Fruit fly (Drosophila melanogaster) whole organism, embryonic: ENCODE measurements around the gene Npc2g.

Experiments
- Ada2b ChIP-seq: fragments of 200-800 bp; sonication (Bioruptor generic); IDR thresholded peaks from 2 replicates; pipeline ENCODE4 v1.3.6; 2022; ENCODE audit warnings: missing biosample characterization, missing genetic modification characterization
- Atf-2 ChIP-seq: fragments of 200-800 bp; sonication (Bioruptor generic); optimal IDR thresholded peaks from 2 replicates; lab custom pipeline; 2016; ENCODE audit warnings: missing biosample characterization, missing genetic modification characterization
- B-H2 ChIP-seq: fragments of 200-800 bp; sonication (Bioruptor generic); optimal IDR thresholded peaks from 2 replicates; lab custom pipeline; 2018; ENCODE audit warnings: missing biosample characterization, mild to moderate bottlenecking, missing genetic modification characterization
- CG10366 ChIP-seq: fragments of 200-800 bp; sonication (Bioruptor generic); IDR thresholded peaks from 2 replicates; pipeline ENCODE4 v1.3.6; 2022; ENCODE audit warnings: missing biosample characterization, missing genetic modification characterization
- CG10979 ChIP-seq: fragments of 200-800 bp; sonication (Bioruptor generic); optimal IDR thresholded peaks from 2 replicates; lab custom pipeline; 2018; ENCODE audit warnings: missing biosample characterization, mild to moderate bottlenecking, missing genetic modification characterization, moderate library complexity
- CG13296 ChIP-seq: fragments of 200-800 bp; sonication (Bioruptor generic); optimal IDR thresholded peaks from 3 replicates; lab custom pipeline; 2018; ENCODE audit warnings: missing biosample characterization, mild to moderate bottlenecking, missing genetic modification characterization
- CG15601 ChIP-seq: fragments of 200-800 bp; sonication (Bioruptor generic); optimal IDR thresholded peaks from 3 replicates; lab custom pipeline; 2019; ENCODE audit warnings: missing biosample characterization, mild to moderate bottlenecking, missing genetic modification characterization, moderate library complexity
- CG17361 ChIP-seq: fragments of 200-800 bp; sonication (Bioruptor generic); IDR thresholded peaks from 3 replicates; pipeline ENCODE4 v1.3.6; 2022; ENCODE audit warnings: missing biosample characterization, missing genetic modification characterization
- CG17912 ChIP-seq: fragments of 200-800 bp; sonication (Bioruptor generic); optimal IDR thresholded peaks from 2 replicates; lab custom pipeline; 2018; ENCODE audit warnings: missing biosample characterization, mild to moderate bottlenecking, missing genetic modification characterization
- CG1832 ChIP-seq: fragments of 200-800 bp; sonication (Bioruptor generic); optimal IDR thresholded peaks from 2 replicates; lab custom pipeline; 2017; ENCODE audit warnings: missing biosample characterization, mild to moderate bottlenecking, missing genetic modification characterization, inconsistent platforms
- CG2889 ChIP-seq: fragments of 200-800 bp; sonication (Bioruptor generic); IDR thresholded peaks from 3 replicates; pipeline ENCODE4 v1.3.6; 2022; ENCODE audit warnings: missing biosample characterization, missing genetic modification characterization
- CG32532 ChIP-seq: fragments of 200-800 bp; sonication (Bioruptor generic); IDR thresholded peaks from 2 replicates; pipeline ENCODE4 v1.3.6; 2022; ENCODE audit warnings: missing biosample characterization, missing genetic modification characterization
- CG34224 ChIP-seq: fragments of 200-800 bp; sonication (Bioruptor generic); IDR thresholded peaks from 3 replicates; pipeline ENCODE4 v1.3.6; 2022; ENCODE audit warnings: missing biosample characterization, missing genetic modification characterization; ENCODE audit not compliant: partially characterized antibody
- CG34376 ChIP-seq: fragments of 200-800 bp; sonication (Bioruptor generic); optimal IDR thresholded peaks from 2 replicates; lab custom pipeline; 2018; ENCODE audit warnings: missing biosample characterization, mild to moderate bottlenecking, missing genetic modification characterization
- CG34422 ChIP-seq: fragments of 200-800 bp; sonication (Bioruptor generic); IDR thresholded peaks from 3 replicates; pipeline ENCODE4 v1.3.6; 2022; ENCODE audit warnings: missing biosample characterization, missing genetic modification characterization
- CG4854 ChIP-seq: fragments of 200-800 bp; sonication (Bioruptor generic); optimal IDR thresholded peaks from 2 replicates; lab custom pipeline; 2016; ENCODE audit warnings: missing biosample characterization, missing genetic modification characterization, inconsistent platforms
- CG8089 ChIP-seq: fragments of 200-800 bp; sonication (Bioruptor generic); optimal IDR thresholded peaks from 3 replicates; lab custom pipeline; 2016; ENCODE audit warnings: missing biosample characterization, missing genetic modification characterization
- CG9215 ChIP-seq: fragments of 200-800 bp; sonication (Bioruptor generic); IDR thresholded peaks from 2 replicates; pipeline ENCODE4 v1.3.6; 2022; ENCODE audit warnings: missing biosample characterization, missing genetic modification characterization
- CG9876 ChIP-seq: fragments of 200-800 bp; sonication (Bioruptor generic); optimal IDR thresholded peaks from 2 replicates; lab custom pipeline; 2016; ENCODE audit warnings: missing biosample characterization, missing genetic modification characterization
- CTCF ChIP-seq: fragments of 200-800 bp; sonication (Bioruptor generic); optimal IDR thresholded peaks from 2 replicates; lab custom pipeline; 2017; ENCODE audit warnings: missing biosample characterization, mild to moderate bottlenecking, missing genetic modification characterization, moderate library complexity
- D ChIP-seq, 2 experiments: fragments of 200-800 bp in 1 of 2; fragments of >200 bp in 1 of 2; sonication (Bioruptor generic) in 1 of 2; optimal IDR thresholded peaks; 2 replicates in 1 of 2; 3 replicates in 1 of 2; lab custom pipeline; 2017; ENCODE audit warnings: mild to moderate bottlenecking in 1 of 2, missing biosample characterization in 1 of 2, missing genetic modification characterization in 1 of 2, missing genetic modification reagents in 1 of 2
- Dbx ChIP-seq: fragments of 200-800 bp; sonication (Bioruptor generic); IDR thresholded peaks from 3 replicates; pipeline ENCODE4 v1.3.6; 2022; ENCODE audit warnings: missing biosample characterization, missing genetic modification characterization
- HHEX ChIP-seq: fragments of 200-800 bp; sonication (Bioruptor generic); optimal IDR thresholded peaks from 3 replicates; lab custom pipeline; 2017; ENCODE audit warnings: missing biosample characterization, mild to moderate bottlenecking, missing genetic modification characterization, missing genetic modification reagents
- Nf-YC ChIP-seq: fragments of 200-800 bp; optimal IDR thresholded peaks from 3 replicates; lab custom pipeline; 2019; ENCODE audit warnings: missing biosample characterization, mild to moderate bottlenecking, missing genetic modification characterization, moderate library complexity
- Oli ChIP-seq: fragments of 200-800 bp; sonication (Bioruptor generic); optimal IDR thresholded peaks from 2 replicates; lab custom pipeline; 2018; ENCODE audit warnings: missing biosample characterization, mild to moderate bottlenecking, missing genetic modification characterization, moderate library complexity
- Optix ChIP-seq: fragments of 200-800 bp; sonication (Bioruptor generic); IDR thresholded peaks from 3 replicates; pipeline ENCODE4 v1.3.6; 2022; ENCODE audit warnings: missing biosample characterization, missing genetic modification characterization
- Scr ChIP-seq: fragments of 200-800 bp; sonication (Bioruptor generic); IDR thresholded peaks from 2 replicates; pipeline ENCODE4 v1.3.6; 2022; ENCODE audit warnings: missing biosample characterization, missing genetic modification characterization; ENCODE audit not compliant: partially characterized antibody
- Six4 ChIP-seq: fragments of 200-800 bp; sonication (Bioruptor generic); optimal IDR thresholded peaks from 2 replicates; lab custom pipeline; 2016; ENCODE audit warnings: missing biosample characterization, missing genetic modification characterization
- Vsx1 ChIP-seq: fragments of 200-800 bp; sonication (Bioruptor generic); optimal IDR thresholded peaks from 2 replicates; lab custom pipeline; 2017; ENCODE audit warnings: missing biosample characterization, mild to moderate bottlenecking, missing genetic modification characterization, missing genetic modification reagents
- Xrp1 ChIP-seq: fragments of 200-800 bp; sonication (Bioruptor generic); IDR thresholded peaks from 2 replicates; pipeline ENCODE4 v1.3.6; 2022; ENCODE audit warnings: missing biosample characterization, missing genetic modification characterization
- ara ChIP-seq: fragments of 200-800 bp; sonication (Bioruptor generic); IDR thresholded peaks from 2 replicates; pipeline ENCODE4 v1.3.6; 2022; ENCODE audit warnings: missing biosample characterization, missing genetic modification characterization
- br ChIP-seq: fragments of >200 bp; optimal IDR thresholded peaks from 2 replicates; lab custom pipeline; 2017
- cato ChIP-seq: fragments of 200-800 bp; sonication (Bioruptor generic); optimal IDR thresholded peaks from 2 replicates; lab custom pipeline; 2016; ENCODE audit warnings: missing biosample characterization, missing genetic modification characterization, borderline replicate concordance
- dysf ChIP-seq: fragments of 200-800 bp; sonication (Bioruptor generic); IDR thresholded peaks from 3 replicates; pipeline ENCODE4 v1.3.6; 2022; ENCODE audit warnings: missing biosample characterization, missing genetic modification characterization
- ftz-f1 ChIP-seq: fragments of 200-800 bp; sonication (Bioruptor generic); optimal IDR thresholded peaks from 2 replicates; lab custom pipeline; 2016; ENCODE audit warnings: missing biosample characterization, missing genetic modification characterization
- gro ChIP-seq: fragments of 200-800 bp; sonication (Bioruptor generic); optimal IDR thresholded peaks from 2 replicates; lab custom pipeline; 2016; ENCODE audit warnings: missing biosample characterization, missing genetic modification characterization
- gsb ChIP-seq: fragments of 200-800 bp; sonication (Bioruptor generic); IDR thresholded peaks from 2 replicates; pipeline ENCODE4 v1.3.6; 2022; ENCODE audit warnings: missing biosample characterization, missing genetic modification characterization
- nerfin-1 ChIP-seq: fragments of 200-800 bp; sonication (Bioruptor generic); optimal IDR thresholded peaks from 3 replicates; lab custom pipeline; 2019; ENCODE audit warnings: missing biosample characterization, mild to moderate bottlenecking, missing genetic modification characterization, moderate library complexity
- phol ChIP-seq: fragments of 200-800 bp; sonication (Bioruptor generic); optimal IDR thresholded peaks from 3 replicates; lab custom pipeline; 2018; ENCODE audit warnings: missing biosample characterization, mild to moderate bottlenecking, missing genetic modification characterization, moderate library complexity
- pnt ChIP-seq: fragments of 200-800 bp; sonication (Bioruptor generic); optimal IDR thresholded peaks from 3 replicates; lab custom pipeline; 2016; ENCODE audit warnings: missing biosample characterization, missing genetic modification characterization
- pros ChIP-seq: fragments of 200-800 bp; sonication (Bioruptor generic); optimal IDR thresholded peaks from 3 replicates; lab custom pipeline; 2019; ENCODE audit warnings: missing biosample characterization, mild to moderate bottlenecking, missing genetic modification characterization, moderate library complexity
- pum ChIP-seq: fragments of 200-800 bp; sonication (Bioruptor generic); optimal IDR thresholded peaks from 2 replicates; lab custom pipeline; 2016; ENCODE audit warnings: missing biosample characterization, missing genetic modification characterization
- rib ChIP-seq: fragments of 200-800 bp; sonication (Bioruptor generic); IDR thresholded peaks from 2 replicates; pipeline ENCODE4 v1.3.6; 2022; ENCODE audit warnings: missing biosample characterization, missing genetic modification characterization
- row ChIP-seq: fragments of 200-800 bp; sonication (Bioruptor generic); IDR thresholded peaks from 3 replicates; pipeline ENCODE4 v1.3.6; 2022; ENCODE audit warnings: missing biosample characterization, missing genetic modification characterization
- sd ChIP-seq: fragments of 200-800 bp; sonication (Bioruptor generic); optimal IDR thresholded peaks from 3 replicates; lab custom pipeline; 2018; ENCODE audit warnings: missing biosample characterization, mild to moderate bottlenecking, missing genetic modification characterization, moderate library complexity
- tna ChIP-seq: fragments of 200-800 bp; sonication (Bioruptor generic); IDR thresholded peaks from 2 replicates; pipeline ENCODE4 v1.3.6; 2022; ENCODE audit warnings: missing biosample characterization, missing genetic modification characterization; ENCODE audit not compliant: partially characterized antibody
- twi ChIP-seq: fragments of 200-800 bp; optimal IDR thresholded peaks from 2 replicates; lab custom pipeline; 2019; ENCODE audit warnings: missing biosample characterization, mild to moderate bottlenecking, missing genetic modification characterization, moderate library complexity
- zen2 ChIP-seq: fragments of 200-800 bp; sonication (Bioruptor generic); IDR thresholded peaks from 3 replicates; pipeline ENCODE4 v1.3.6; 2022; ENCODE audit warnings: missing biosample characterization, missing genetic modification characterization; ENCODE audit not compliant: partially characterized antibody

Npc2g gene

dm6 chr3R:30772779-30773546 lies 27.9 kb upstream of the Npc2g start (continued):
- TF ChIP-seq ftz-f1 (GFP tag; lab: Kevin White, UChicago) (no peak), Optix (no peak), row (GFP tag; lab: Robert Waterston, UW) (0 out of 3 replicates have a peak, but pooled peaks have one; percentile 24), tna (GFP tag; lab: Robert Waterston, UW) (no peak), gro (GFP tag; lab: Kevin White, UChicago) (no peak), CG15601 (no peak), Scr (no peak), br (lab: Kevin White, UChicago) (no peak), pnt (GFP tag; lab: Kevin White, UChicago) (no peak), CG13296 (GFP tag; lab: Kevin White, UChicago) (no peak), CG1832 (peak; percentile 68), CG34422 (GFP tag; lab: Robert Waterston, UW) (no peak), CG4854 (GFP tag; lab: Kevin White, UChicago) (no peak), CG9215 (GFP tag; lab: Robert Waterston, UW) (no peak), Nf-YC (tag; lab: Kevin White, UChicago) (peak; percentile 46), dysf (no peak), Six4 (GFP tag; lab: Kevin White, UChicago) (no peak), CG2889 (no peak), Vsx1 (GFP tag; lab: Kevin White, UChicago) (no peak), CG17912 (GFP tag; lab: Kevin White, UChicago) (no peak), cato (no peak), CG32532 (GFP tag; lab: Robert Waterston, UW) (no peak), D (optimal IDR thresholded peaks at IDR 0.05; lab: Kevin White, UChicago) (no peak), D (GFP tag; optimal IDR thresholded peaks at IDR 0.05; lab: Kevin White, UChicago) (no peak)
- TF ChIP-seq, all 482 proteins: peak for 17

- TF ChIP-seq CTCF = peak; percentile 81
- TF ChIP-seq CG34224 = no peak
These were observed 25.6 kb upstream of the Npc2g start for dm6 chr3R:30770709-30771108.

dm6 chr3R:30770069-30770633 lies 25.1 kb upstream of the Npc2g start:
- TF ChIP-seq Xrp1 (GFP tag; lab: Robert Waterston, UW) (peak; percentile 61), tna (GFP tag; lab: Robert Waterston, UW) (no peak), twi (tag; lab: Kevin White, UChicago) (peak; percentile 99), D (optimal IDR thresholded peaks at IDR 0.05; lab: Kevin White, UChicago) (no peak), D (GFP tag; optimal IDR thresholded peaks at IDR 0.05; lab: Kevin White, UChicago) (no peak), pum (GFP tag; lab: Kevin White, UChicago) (no peak), zen2 (GFP tag; lab: Robert Waterston, UW) (no peak), HHEX (no peak), Dbx (GFP tag; lab: Robert Waterston, UW) (no peak), CG8089 (GFP tag; lab: Kevin White, UChicago) (no peak), Atf-2 (GFP tag; lab: Kevin White, UChicago) (peak; percentile 15), nerfin-1 (tag; lab: Kevin White, UChicago) (no peak), B-H2 (GFP tag; lab: Kevin White, UChicago) (no peak), CG10979 (tag; lab: Kevin White, UChicago) (peak; percentile 27), Oli (no peak), pros (GFP tag; lab: Kevin White, UChicago) (peak; percentile 10), rib (GFP tag; lab: Robert Waterston, UW) (no peak), sd (tag; lab: Kevin White, UChicago) (no peak), CG10366 (no peak), CG9876 (GFP tag; lab: Kevin White, UChicago) (no peak), ara (GFP tag; lab: Robert Waterston, UW) (peak; percentile 42; the same call in 1 of the 2 replicates), CG34376 (GFP tag; lab: Kevin White, UChicago) (no peak), Ada2b (GFP tag; lab: Robert Waterston, UW) (no peak), CG34422 (GFP tag; lab: Robert Waterston, UW) (no peak), CG17361 (GFP tag; lab: Robert Waterston, UW) (no peak), phol (tag; lab: Kevin White, UChicago) (no peak), gsb (GFP tag; lab: Robert Waterston, UW) (no peak)
